Worm (Caenorhabditis elegans): ENCODE measurements around the gene snt-7.

DNA sequence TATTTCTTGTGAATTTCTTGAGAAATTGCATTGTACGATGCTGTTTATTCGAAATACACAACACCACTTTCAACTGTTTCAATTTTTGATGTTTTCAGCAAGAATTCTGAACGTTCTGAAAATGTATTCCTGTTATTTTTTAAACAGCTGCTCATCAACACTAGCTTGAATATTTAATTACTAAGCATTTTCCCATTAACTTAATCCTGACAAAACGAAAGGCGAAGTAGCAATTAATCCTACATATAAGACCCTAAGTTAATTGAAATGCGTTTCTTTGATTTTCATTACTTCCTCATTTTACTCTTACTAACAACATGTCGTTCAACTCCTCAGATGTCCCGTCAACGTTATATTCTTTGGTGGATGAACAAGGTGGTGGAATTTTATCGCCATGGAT, 30.5 kb downstream of the snt-7 start, which contains the start of gene ocr-3:
- TF ChIP-seq ama-1 (optimal IDR thresholded peaks at IDR 0.05) (no peak), B0310.2 (tag; optimal IDR thresholded peaks at IDR 0.05) (no peak), F13C5.2 (tag; optimal IDR thresholded peaks at IDR 0.05) (no peak), aly-1 (tag; optimal IDR thresholded peaks at IDR 0.05) (no peak), flt-1 (GFP tag; IDR thresholded peaks at IDR 0.05) (no peak), ets-7 (tag; optimal IDR thresholded peaks at IDR 0.05) (no peak), sea-1 (GFP tag; conservative IDR thresholded peaks at IDR 0.05) (no peak)

Data from whole organism, early embryonic.